Worm (Caenorhabditis elegans): ENCODE results near the gene pqn-87.

pqn-87 gene

DNA sequence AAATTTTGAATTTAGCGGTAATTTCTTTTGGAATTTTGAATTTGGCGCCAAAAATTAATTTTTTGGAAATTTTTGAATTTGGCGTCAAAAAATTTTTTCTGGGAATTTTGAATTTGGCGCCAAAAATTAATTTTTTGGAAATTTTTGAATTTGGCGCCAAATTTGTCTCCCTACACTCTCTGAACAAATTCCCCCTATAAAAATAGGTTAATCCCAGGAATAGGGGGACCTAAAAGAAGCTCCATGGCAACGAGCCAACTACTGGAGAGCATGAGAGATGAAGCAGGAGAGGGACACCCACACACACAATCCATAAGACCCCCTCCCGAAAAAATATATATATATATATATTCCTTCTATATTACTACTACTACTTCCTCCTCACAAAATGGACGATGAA, 22.0 kb downstream of the pqn-87 start, which contains the start of gene aqp-12 (continued):
- TF ChIP-seq Y5F2A.4 (GFP tag; optimal IDR thresholded peaks at IDR 0.05) (no peak), ceh-62 (tag; optimal IDR thresholded peaks at IDR 0.05) (no peak), madf-5 (GFP tag; IDR thresholded peaks at IDR 0.05) (no peak), ctbp-1 (GFP tag; IDR thresholded peaks at IDR 0.05) (no peak), pha-4 (GFP tag; IDR thresholded peaks at IDR 0.05) (no peak), pha-4 (tag; optimal IDR thresholded peaks at IDR 0.05) (no peak), jun-1 (tag; optimal IDR thresholded peaks at IDR 0.05) (no peak)

DNA sequence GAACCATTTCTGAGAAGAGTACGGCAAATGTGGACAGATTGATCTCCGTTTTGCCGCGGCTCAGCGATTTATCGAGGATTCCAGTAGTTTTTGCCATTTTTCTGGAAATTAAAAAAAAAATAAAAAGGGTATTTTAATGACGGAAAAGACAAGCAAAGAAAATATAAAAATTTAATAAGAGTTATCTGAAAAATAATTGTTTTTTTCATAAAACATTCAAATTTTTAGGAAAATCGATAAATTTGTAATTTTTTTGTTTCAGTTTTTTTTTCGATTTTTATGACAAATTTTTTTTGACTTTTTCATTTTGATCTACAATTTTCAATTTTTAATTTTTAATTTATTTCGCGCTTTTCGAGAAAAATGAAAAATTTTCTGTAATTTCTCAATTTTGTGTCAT, 22.6 kb downstream of the pqn-87 start, which contains the start of gene trpp-5:
Gene trpp-5, minus strand, starts transcription at position 101 of the 400 bp plus-strand sequence.
- TF ChIP-seq arid-1 (GFP tag; conservative IDR thresholded peaks at IDR 0.05) (no peak), fkh-10 (GFP tag; optimal IDR thresholded peaks at IDR 0.05) (no peak), ztf-11 (tag; optimal IDR thresholded peaks at IDR 0.05) (no peak), aha-1 (tag) (peak; percentile 43), nhr-48 (tag; optimal IDR thresholded peaks at IDR 0.05) (no peak), T20F7.1 (GFP tag; optimal IDR thresholded peaks at IDR 0.05) (no peak), nhr-41 (GFP tag; IDR thresholded peaks at IDR 0.05) (no peak)

DNA sequence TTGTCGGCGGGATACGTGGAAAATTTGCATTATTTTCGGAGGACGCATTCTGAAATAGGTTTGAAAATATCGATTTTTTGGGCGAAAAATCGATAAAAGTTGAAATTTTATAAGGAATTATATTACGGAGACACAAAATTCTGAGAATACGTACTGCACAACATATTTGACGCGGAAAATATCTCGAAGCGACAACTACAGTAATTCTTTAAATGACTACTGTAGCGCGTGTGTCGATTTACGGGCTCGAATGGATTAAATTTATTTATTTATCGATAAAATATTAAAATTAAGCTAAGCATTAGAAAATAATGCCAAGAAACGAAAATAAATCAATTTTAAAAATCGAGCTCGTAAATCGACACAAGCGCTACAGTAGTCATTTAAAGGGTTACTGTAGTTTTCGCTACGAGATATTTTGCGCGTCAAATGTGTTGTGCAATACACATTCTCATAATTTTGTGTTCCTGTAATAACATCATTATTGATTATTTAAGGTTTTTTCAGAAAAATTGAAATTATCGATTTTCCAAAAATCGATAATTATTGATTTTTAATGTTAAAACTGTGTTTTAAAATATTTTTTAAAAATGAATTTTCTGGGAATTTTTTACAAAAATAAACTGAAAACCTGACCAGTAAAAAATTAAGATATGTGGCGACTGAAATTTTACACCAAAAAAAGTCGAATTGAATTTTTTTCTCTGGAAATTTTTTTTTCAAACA, 24.8 kb downstream of the pqn-87 start, which contains the start of gene polg-1:
Gene polg-1, minus strand, starts transcription at position 51 of the 726 bp plus-strand sequence.
- TF ChIP-seq mxl-3 (GFP tag; optimal IDR thresholded peaks at IDR 0.05): no peak
- TF ChIP-seq ceh-28 (tag; optimal IDR thresholded peaks at IDR 0.05): peak; percentile 76

DNA sequence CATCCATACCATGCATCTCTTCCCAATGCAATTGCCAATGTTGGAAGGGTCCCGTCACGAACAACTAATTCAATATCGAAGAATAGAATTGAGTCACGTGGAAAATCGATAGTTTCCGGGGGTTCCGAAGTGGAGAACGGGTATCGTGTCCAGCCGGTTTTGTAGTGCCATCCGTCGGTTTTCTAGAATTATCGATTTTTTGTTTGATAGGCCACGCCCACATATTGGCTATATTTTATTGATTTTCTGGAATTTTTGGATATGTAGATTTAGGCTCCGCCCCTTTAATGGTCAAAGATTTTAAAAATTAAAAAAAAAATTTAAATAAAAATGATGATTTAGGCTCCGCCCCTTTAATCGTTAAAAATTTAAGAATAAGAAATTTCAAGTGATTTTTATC, 25.7 kb downstream of the pqn-87 start:
- TF ChIP-seq nhr-76 (tag; optimal IDR thresholded peaks at IDR 0.05): no peak
- TF ChIP-seq ceh-28 (tag; optimal IDR thresholded peaks at IDR 0.05): peak; percentile 77

DNA sequence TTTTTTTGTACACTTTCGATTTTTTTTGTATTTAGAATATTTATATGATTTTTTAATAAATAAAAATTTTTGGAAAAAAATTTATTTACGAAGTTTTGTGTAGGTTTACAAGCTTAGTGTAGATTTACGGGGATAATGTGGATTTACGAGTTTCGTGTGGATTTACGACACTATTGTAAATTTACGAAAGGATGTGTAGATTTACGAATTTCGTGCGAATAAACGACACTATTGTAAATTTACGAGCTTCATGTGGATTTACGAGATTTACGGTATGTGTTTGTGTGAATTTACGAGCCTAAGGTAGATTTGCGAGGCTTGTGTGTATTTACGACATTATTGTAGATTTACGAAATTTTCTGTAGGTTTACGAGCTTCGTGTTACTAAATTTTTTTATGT, 35.7 kb downstream of the pqn-87 start:
- no peak for TF ChIP-seq sdz-12 (GFP tag; optimal IDR thresholded peaks at IDR 0.05)
- TF ChIP-seq pqm-1 (tag; optimal IDR thresholded peaks at IDR 0.05): no peak
- peak; percentile 23 for TF ChIP-seq R02D3.7 (tag; optimal IDR thresholded peaks at IDR 0.05)
- no peak for TF ChIP-seq F37D6.2 (tag; optimal IDR thresholded peaks at IDR 0.05)

- TF ChIP-seq pqm-1 (tag; optimal IDR thresholded peaks at IDR 0.05): peak; percentile 60
- TF ChIP-seq dmd-6 (GFP tag; IDR thresholded peaks at IDR 0.05): peak; percentile 22; the same call in 1 of the 2 replicates
- TF ChIP-seq dve-1 (tag; optimal IDR thresholded peaks at IDR 0.05; ENCODE audit: insufficient read depth): peak; percentile 12
- peak; percentile 84 for TF ChIP-seq nhr-28 (tag; optimal IDR thresholded peaks at IDR 0.05)
- TF ChIP-seq daf-16 (GFP tag; optimal IDR thresholded peaks at IDR 0.05): no peak
- TF ChIP-seq daf-16 (tag; optimal IDR thresholded peaks at IDR 0.05): peak; percentile 38
- peak; percentile 4 for TF ChIP-seq hlh-11 (tag; optimal IDR thresholded peaks at IDR 0.05)
- TF ChIP-seq lin-39 (tag; optimal IDR thresholded peaks at IDR 0.05): no peak
- no peak for TF ChIP-seq F37D6.2 (tag; optimal IDR thresholded peaks at IDR 0.05)
Measured at ce11 chrII:12186726-12187125, 38.2 kb downstream of the pqn-87 start.

- TF ChIP-seq ceh-28 (tag; optimal IDR thresholded peaks at IDR 0.05): peak; percentile 14
- no peak for TF ChIP-seq snpc-1.2 (GFP tag; IDR thresholded peaks at IDR 0.05)
- no peak for TF ChIP-seq duxl-1 (tag; optimal IDR thresholded peaks at IDR 0.05; ENCODE audit: poor library complexity)
- no peak for TF ChIP-seq daf-16 (GFP tag; optimal IDR thresholded peaks at IDR 0.05)
- peak; percentile 81 for TF ChIP-seq daf-16 (tag; optimal IDR thresholded peaks at IDR 0.05)
- no peak for TF ChIP-seq fos-1 (tag; optimal IDR thresholded peaks at IDR 0.05)
- no peak for TF ChIP-seq mxl-3 (GFP tag; optimal IDR thresholded peaks at IDR 0.05)
- TF ChIP-seq madf-9 (GFP tag; conservative IDR thresholded peaks at IDR 0.05): no peak
- TF ChIP-seq ceh-44 (GFP tag; IDR thresholded peaks at IDR 0.05): no peak
- no peak for TF ChIP-seq madf-5 (GFP tag; IDR thresholded peaks at IDR 0.05)
- TF ChIP-seq nhr-28 (tag; optimal IDR thresholded peaks at IDR 0.05): peak; percentile 96
- TF ChIP-seq spr-3 (GFP tag; optimal IDR thresholded peaks at IDR 0.05): no peak
- TF ChIP-seq ctbp-1 (GFP tag; IDR thresholded peaks at IDR 0.05): no peak
- peak in 1 of 2 experiments; percentile 33 for TF ChIP-seq lsy-2 (tag; optimal IDR thresholded peaks at IDR 0.05)
- no peak for TF ChIP-seq Y75B8A.6 (GFP tag; IDR thresholded peaks at IDR 0.05)
- no peak for TF ChIP-seq dpl-1 (GFP tag; optimal IDR thresholded peaks at IDR 0.05)
- no peak for TF ChIP-seq rbr-2 (tag; optimal IDR thresholded peaks at IDR 0.05)
- TF ChIP-seq hlh-11 (tag; optimal IDR thresholded peaks at IDR 0.05): peak; percentile 82
- peak; percentile 5 for TF ChIP-seq nhr-76 (tag; optimal IDR thresholded peaks at IDR 0.05)
- TF ChIP-seq mxl-2 (GFP tag; conservative IDR thresholded peaks at IDR 0.05): no peak
Measured at ce11 chrII:12185710-12186109, 39.2 kb downstream of the pqn-87 start, which contains the start of gene Y57A10A.14. Gene Y57A10A.14, plus strand, starts transcription at chrII:12185937.

All from whole organism, L4 larva.